Fruit fly (Drosophila melanogaster) whole organism, embryonic: ENCODE data around the gene par-6.
A peak's percentile ranks its signal among the peaks of the same experiment; 100 is the strongest.

Source experiments
- Adf1 ChIP-seq: fragments of 200-800 bp; sonication (Bioruptor generic); IDR thresholded peaks from 2 replicates; pipeline ENCODE4 v1.3.6; 2022; ENCODE audit warnings: missing biosample characterization, missing genetic modification characterization
- B-H2 ChIP-seq: fragments of 200-800 bp; sonication (Bioruptor generic); optimal IDR thresholded peaks from 2 replicates; lab custom pipeline; 2018; ENCODE audit warnings: missing biosample characterization, mild to moderate bottlenecking, missing genetic modification characterization
- Bgb ChIP-seq: fragments of 200-800 bp; sonication (Bioruptor generic); IDR thresholded peaks from 2 replicates; pipeline ENCODE4 v1.3.6; 2022; ENCODE audit warnings: missing biosample characterization, missing genetic modification characterization; ENCODE audit not compliant: partially characterized antibody
- CG11695 ChIP-seq: fragments of 200-800 bp; sonication (Bioruptor generic); IDR thresholded peaks from 3 replicates; pipeline ENCODE4 v1.3.6; 2022; ENCODE audit warnings: missing biosample characterization, missing genetic modification characterization
- CG15269 ChIP-seq: fragments of 200-800 bp; sonication (Bioruptor generic); optimal IDR thresholded peaks from 2 replicates; lab custom pipeline; 2018; ENCODE audit warnings: missing biosample characterization, mild to moderate bottlenecking, missing genetic modification characterization, moderate library complexity
- CG1602 ChIP-seq: fragments of 200-800 bp; sonication (Bioruptor generic); optimal IDR thresholded peaks from 3 replicates; lab custom pipeline; 2016; ENCODE audit warnings: missing biosample characterization, missing genetic modification characterization
- CG17612 ChIP-seq: fragments of 200-800 bp; sonication (Bioruptor generic); IDR thresholded peaks from 2 replicates; pipeline ENCODE4 v1.3.6; 2022; ENCODE audit warnings: missing biosample characterization, missing genetic modification characterization
- CG17829 ChIP-seq: fragments of 200-800 bp; optimal IDR thresholded peaks from 2 replicates; lab custom pipeline; 2019; ENCODE audit warnings: missing biosample characterization, mild to moderate bottlenecking, missing genetic modification characterization, moderate library complexity
- CG2875 ChIP-seq: fragments of 200-800 bp; sonication (Bioruptor generic); optimal IDR thresholded peaks from 2 replicates; lab custom pipeline; 2017; ENCODE audit warnings: missing biosample characterization, mild to moderate bottlenecking, missing genetic modification characterization, missing genetic modification reagents
- CG3847 ChIP-seq: fragments of 200-800 bp; sonication (Bioruptor generic); IDR thresholded peaks from 2 replicates; pipeline ENCODE4 v1.3.6; 2022; ENCODE audit warnings: missing biosample characterization, missing genetic modification characterization
- CG4360 ChIP-seq: fragments of 200-800 bp; sonication (Bioruptor generic); IDR thresholded peaks from 2 replicates; pipeline ENCODE4 v1.3.6; 2022; ENCODE audit warnings: missing biosample characterization, missing genetic modification characterization
- CG6272 ChIP-seq: fragments of 200-800 bp; sonication (Bioruptor generic); IDR thresholded peaks from 2 replicates; pipeline ENCODE4 v1.3.6; 2022; ENCODE audit warnings: missing biosample characterization, missing genetic modification characterization
- CG6689 ChIP-seq: fragments of 200-800 bp; sonication (Bioruptor generic); IDR thresholded peaks from 2 replicates; pipeline ENCODE4 v1.3.6; 2022; ENCODE audit warnings: missing biosample characterization, missing genetic modification characterization
- CG6813 ChIP-seq: fragments of 200-800 bp; sonication (Bioruptor generic); optimal IDR thresholded peaks from 2 replicates; lab custom pipeline; 2017; ENCODE audit warnings: missing biosample characterization, missing genetic modification characterization, mild to moderate bottlenecking, moderate library complexity, missing genetic modification reagents
- CG7271 ChIP-seq: fragments of 200-800 bp; sonication (Bioruptor generic); optimal IDR thresholded peaks from 2 replicates; lab custom pipeline; 2018; ENCODE audit warnings: missing biosample characterization, mild to moderate bottlenecking, missing genetic modification characterization, moderate library complexity
- CG7556 ChIP-seq: fragments of 200-800 bp; sonication (Bioruptor generic); optimal IDR thresholded peaks from 2 replicates; lab custom pipeline; 2017; ENCODE audit warnings: missing biosample characterization, mild to moderate bottlenecking, missing genetic modification characterization
- CoRest ChIP-seq: fragments of 200-800 bp; sonication (Bioruptor generic); optimal IDR thresholded peaks from 3 replicates; lab custom pipeline; 2018; ENCODE audit warnings: missing biosample characterization, mild to moderate bottlenecking, missing genetic modification characterization, moderate library complexity
- E2f1 ChIP-seq: fragments of 200-800 bp; sonication (Bioruptor generic); IDR thresholded peaks from 2 replicates; pipeline ENCODE4 v1.3.6; 2022; ENCODE audit warnings: missing biosample characterization, missing genetic modification characterization
- E2f2 ChIP-seq: fragments of 200-800 bp; sonication (Bioruptor generic); IDR thresholded peaks from 2 replicates; pipeline ENCODE4 v1.3.6; 2022; ENCODE audit warnings: missing biosample characterization, missing genetic modification characterization
- ERR ChIP-seq: fragments of 200-800 bp; sonication (Bioruptor generic); optimal IDR thresholded peaks from 2 replicates; lab custom pipeline; 2016; ENCODE audit warnings: missing biosample characterization, missing genetic modification characterization
- Fer1 ChIP-seq: fragments of 200-800 bp; sonication (Bioruptor generic); optimal IDR thresholded peaks from 2 replicates; lab custom pipeline; 2017; ENCODE audit warnings: missing biosample characterization, mild to moderate bottlenecking, missing genetic modification characterization
- Gug ChIP-seq: fragments of 200-800 bp; sonication (Bioruptor generic); IDR thresholded peaks from 4 replicates; pipeline ENCODE4 v1.3.6; 2022; ENCODE audit warnings: missing biosample characterization, missing genetic modification characterization
- MESR4 ChIP-seq: fragments of 200-800 bp; sonication (Bioruptor generic); optimal IDR thresholded peaks from 2 replicates; lab custom pipeline; 2018; ENCODE audit warnings: missing biosample characterization, mild to moderate bottlenecking, missing genetic modification characterization, moderate library complexity
- NfI ChIP-seq: fragments of 200-800 bp; sonication (Bioruptor generic); optimal IDR thresholded peaks from 3 replicates; lab custom pipeline; 2018; ENCODE audit warnings: missing biosample characterization, mild to moderate bottlenecking, missing genetic modification characterization, moderate library complexity
- Oli ChIP-seq: fragments of 200-800 bp; sonication (Bioruptor generic); optimal IDR thresholded peaks from 2 replicates; lab custom pipeline; 2018; ENCODE audit warnings: missing biosample characterization, mild to moderate bottlenecking, missing genetic modification characterization, moderate library complexity
- Ssrp ChIP-seq: fragments of 200-800 bp; sonication (Bioruptor generic); optimal IDR thresholded peaks from 2 replicates; lab custom pipeline; 2018; ENCODE audit warnings: missing biosample characterization, mild to moderate bottlenecking, missing genetic modification characterization, moderate library complexity
- Trl ChIP-seq, 3 experiments: fragments of >200 bp in 2 of 3; fragments of 200-800 bp in 1 of 3; sonication (Bioruptor generic) in 1 of 3; optimal IDR thresholded peaks; 2 replicates in 1 of 3; 3 replicates in 2 of 3; lab custom pipeline; 2016 to 2017; ENCODE audit warnings: missing biosample characterization in 1 of 3, missing genetic modification characterization in 1 of 3
- Xbp1 ChIP-seq: fragments of 200-800 bp; sonication (Bioruptor generic); optimal IDR thresholded peaks from 3 replicates; lab custom pipeline; 2016; ENCODE audit warnings: missing biosample characterization, mild to moderate bottlenecking, missing genetic modification characterization
- amos ChIP-seq: fragments of 200-800 bp; sonication (Bioruptor generic); IDR thresholded peaks from 2 replicates; pipeline ENCODE4 v1.3.6; 2022; ENCODE audit warnings: missing biosample characterization, missing genetic modification characterization; ENCODE audit not compliant: partially characterized antibody
- aop ChIP-seq: fragments of 200-800 bp; sonication (Bioruptor generic); IDR thresholded peaks from 2 replicates; pipeline ENCODE4 v1.3.6; 2022; ENCODE audit warnings: missing biosample characterization, missing genetic modification characterization
- ara ChIP-seq: fragments of 200-800 bp; sonication (Bioruptor generic); IDR thresholded peaks from 2 replicates; pipeline ENCODE4 v1.3.6; 2022; ENCODE audit warnings: missing biosample characterization, missing genetic modification characterization
- bcd ChIP-seq: fragments of 200-800 bp; sonication (Bioruptor generic); optimal IDR thresholded peaks from 2 replicates; lab custom pipeline; 2017; ENCODE audit warnings: missing biosample characterization, mild to moderate bottlenecking, missing genetic modification characterization
- bsh ChIP-seq, 2 experiments: fragments of 200-800 bp; sonication (Bioruptor generic); optimal IDR thresholded peaks; 2 replicates each; lab custom pipeline; 2017 to 2018; ENCODE audit warnings: mild to moderate bottlenecking in 2 of 2, missing biosample characterization in 2 of 2, missing genetic modification characterization in 2 of 2, moderate library complexity in 1 of 2
- cas ChIP-seq: fragments of 200-800 bp; sonication (Bioruptor generic); IDR thresholded peaks from 2 replicates; pipeline ENCODE4 v1.3.6; 2022; ENCODE audit warnings: missing biosample characterization, missing genetic modification characterization
- cwo ChIP-seq: fragments of 200-800 bp; sonication (Bioruptor generic); optimal IDR thresholded peaks from 3 replicates; lab custom pipeline; 2017; ENCODE audit warnings: missing biosample characterization, missing genetic modification characterization, mild to moderate bottlenecking, moderate library complexity, missing genetic modification reagents
- fd102C ChIP-seq: fragments of 200-800 bp; sonication (Bioruptor generic); optimal IDR thresholded peaks from 2 replicates; lab custom pipeline; 2018; ENCODE audit warnings: missing biosample characterization, mild to moderate bottlenecking, missing genetic modification characterization, moderate library complexity
- gsb-n ChIP-seq: fragments of 200-800 bp; sonication (Bioruptor generic); optimal IDR thresholded peaks from 3 replicates; lab custom pipeline; 2018; ENCODE audit warnings: missing biosample characterization, mild to moderate bottlenecking, missing genetic modification characterization
- gt ChIP-seq: fragments of 200-800 bp; sonication (Bioruptor generic); IDR thresholded peaks from 2 replicates; pipeline ENCODE4 v1.3.6; 2022; ENCODE audit warnings: missing biosample characterization, missing genetic modification characterization
- hth ChIP-seq: fragments of >200 bp; optimal IDR thresholded peaks from 2 replicates; lab custom pipeline; 2017; ENCODE audit warnings: inconsistent platforms
- insv ChIP-seq, 2 experiments: fragments of 200-800 bp; sonication (Bioruptor generic); optimal IDR thresholded peaks; 3 replicates each; lab custom pipeline; 2016 to 2018; ENCODE audit warnings: missing biosample characterization in 2 of 2, missing genetic modification characterization in 2 of 2
- klu ChIP-seq: fragments of 200-800 bp; sonication (Bioruptor generic); IDR thresholded peaks from 2 replicates; pipeline ENCODE4 v1.3.6; 2022; ENCODE audit warnings: missing biosample characterization, missing genetic modification characterization
- lbe ChIP-seq: fragments of 200-800 bp; sonication (Bioruptor generic); optimal IDR thresholded peaks from 2 replicates; lab custom pipeline; 2016; ENCODE audit warnings: missing biosample characterization, mild to moderate bottlenecking, missing genetic modification characterization
- p53 ChIP-seq: fragments of 200-800 bp; sonication (Bioruptor generic); optimal IDR thresholded peaks from 2 replicates; lab custom pipeline; 2016; ENCODE audit warnings: missing biosample characterization, missing genetic modification characterization
- schlank ChIP-seq: fragments of 200-800 bp; sonication (Bioruptor generic); optimal IDR thresholded peaks from 2 replicates; lab custom pipeline; 2018; ENCODE audit warnings: missing biosample characterization, mild to moderate bottlenecking, missing genetic modification characterization
- tgo ChIP-seq: fragments of 200-800 bp; sonication (Bioruptor generic); IDR thresholded peaks from 3 replicates; pipeline ENCODE4 v1.3.6; 2022; ENCODE audit warnings: missing biosample characterization, missing genetic modification characterization
- tin ChIP-seq: fragments of 200-800 bp; sonication (Bioruptor generic); optimal IDR thresholded peaks from 3 replicates; lab custom pipeline; 2016; ENCODE audit warnings: missing biosample characterization, missing genetic modification characterization
- tx ChIP-seq: fragments of 200-800 bp; sonication (Bioruptor generic); optimal IDR thresholded peaks from 2 replicates; lab custom pipeline; 2016; ENCODE audit warnings: missing biosample characterization, missing genetic modification characterization
- vfl ChIP-seq: fragments of 200-800 bp; sonication (Bioruptor generic); optimal IDR thresholded peaks from 2 replicates; lab custom pipeline; 2016; ENCODE audit warnings: missing biosample characterization, missing genetic modification characterization
- vnd ChIP-seq: fragments of 200-800 bp; sonication (Bioruptor generic); IDR thresholded peaks from 3 replicates; pipeline ENCODE4 v1.3.6; 2022; ENCODE audit warnings: missing biosample characterization, missing genetic modification characterization; ENCODE audit not compliant: partially characterized antibody

par-6 gene

dm6 chrX:17742592-17743364 lies 39.6 kb downstream of the par-6 start (continued):
- TF ChIP-seq amos = no peak
- TF ChIP-seq cas (GFP tag; lab: Robert Waterston, UW) = no peak
- no peak for TF ChIP-seq gt
- TF ChIP-seq gsb-n (tag; lab: Kevin White, UChicago) = no peak
- TF ChIP-seq p53 (GFP tag; lab: Kevin White, UChicago) = no peak
- no peak for TF ChIP-seq CG3847 (GFP tag; lab: Robert Waterston, UW)
- no peak for TF ChIP-seq CG6813 (GFP tag; lab: Kevin White, UChicago)
- TF ChIP-seq Adf1 (GFP tag; lab: Robert Waterston, UW) = no peak
- TF ChIP-seq CG7556 (GFP tag; lab: Kevin White, UChicago) = peak; percentile 36
- peak; percentile 45 to 55 for TF ChIP-seq bsh (GFP tag; optimal IDR thresholded peaks at IDR 0.05; lab: Kevin White, UChicago)
- TF ChIP-seq CG6689 (GFP tag; lab: Robert Waterston, UW) = no peak
- TF ChIP-seq B-H2 (GFP tag; lab: Kevin White, UChicago) = no peak
- TF ChIP-seq CG7271 = no peak
- TF ChIP-seq Trl (optimal IDR thresholded peaks at IDR 0.05; lab: Kevin White, UChicago) = peak; percentile 23 to 56
- no peak for TF ChIP-seq Trl (GFP tag; optimal IDR thresholded peaks at IDR 0.05; lab: Kevin White, UChicago)
- no peak for TF ChIP-seq hth
- no peak for TF ChIP-seq Gug
- peak; percentile 50 for TF ChIP-seq CoRest
- no peak for TF ChIP-seq CG4360
- TF ChIP-seq cwo (GFP tag; lab: Kevin White, UChicago) = peak; percentile 14
- TF ChIP-seq bcd = peak; percentile 48
- no peak for TF ChIP-seq schlank (tag; lab: Kevin White, UChicago)
- no peak for TF ChIP-seq insv (GFP tag; optimal IDR thresholded peaks at IDR 0.05; lab: Kevin White, UChicago)
- no peak for TF ChIP-seq klu (GFP tag; lab: Robert Waterston, UW)
- TF ChIP-seq Fer1 (GFP tag; lab: Kevin White, UChicago) = peak; percentile 14
- TF ChIP-seq ara (GFP tag; lab: Robert Waterston, UW) = no peak
- no peak for TF ChIP-seq CG2875 (GFP tag; lab: Kevin White, UChicago)
- TF ChIP-seq Ssrp (tag; lab: Kevin White, UChicago) = peak; percentile 59
- TF ChIP-seq fd102C = no peak
- TF ChIP-seq vfl (GFP tag; lab: Kevin White, UChicago) = no peak
- TF ChIP-seq CG6272 (GFP tag; lab: Robert Waterston, UW) = no peak
- TF ChIP-seq Bgb (GFP tag; lab: Robert Waterston, UW) = peak; percentile 19; the same call in 1 of the 2 replicates
- TF ChIP-seq Xbp1 (GFP tag; lab: Kevin White, UChicago) = peak; percentile 12
- TF ChIP-seq CG1602 = no peak
- TF ChIP-seq CG11695 (GFP tag; lab: Robert Waterston, UW) = peak; percentile 39; the same call in 1 of the 3 replicates
- no peak for TF ChIP-seq vnd (GFP tag; lab: Robert Waterston, UW)
- TF ChIP-seq Oli = peak; percentile 57
- peak; percentile 4 for TF ChIP-seq tx (GFP tag; lab: Kevin White, UChicago)
- peak; percentile 19; the same call in 1 of the 3 replicates for TF ChIP-seq tgo
- TF ChIP-seq tin = peak; percentile 7
- no peak for TF ChIP-seq E2f1 (GFP tag; lab: Robert Waterston, UW)
- peak; percentile 60 for TF ChIP-seq lbe (GFP tag; lab: Kevin White, UChicago)
- TF ChIP-seq NfI = peak; percentile 45
- TF ChIP-seq aop = no peak
- TF ChIP-seq E2f2 (GFP tag; lab: Robert Waterston, UW) = no peak
- peak; percentile 37 for TF ChIP-seq CG15269 (tag; lab: Kevin White, UChicago)
- no peak for TF ChIP-seq ERR (GFP tag; lab: Kevin White, UChicago)
- TF ChIP-seq CG17829 (tag; lab: Kevin White, UChicago) = peak; percentile 40
- no peak for TF ChIP-seq CG17612
- no peak for TF ChIP-seq MESR4 (GFP tag; lab: Kevin White, UChicago)
